Worm (Caenorhabditis elegans): ENCODE data around the gene C46F2.1.

- TF ChIP-seq W03F9.2 (tag; optimal IDR thresholded peaks at IDR 0.05) (no peak), dao-5 (tag; optimal IDR thresholded peaks at IDR 0.05) (no peak), him-1 (tag; optimal IDR thresholded peaks at IDR 0.05) (no peak)
Measured at ce11 chrX:8053008-8053441, 24.8 kb upstream of the C46F2.1 start.

Data from whole organism, L4/young adult.